Worm (Caenorhabditis elegans): ENCODE data around the gene klp-6.
"Not testable (repeated sequence)": the region's sequence is repeated elsewhere in the genome, so short reads cannot be mapped to it uniquely, and the experiment has no call there.

klp-6 gene

ce11 chrIII:5053541-5053940, 22.8 kb downstream of the klp-6 start, which contains the start of gene C45G9.8:
Gene C45G9.8, minus strand, starts transcription at chrIII:5053641.
- TF ChIP-seq ceh-83 (GFP tag; optimal IDR thresholded peaks at IDR 0.05) (no peak), drap-1 (GFP tag; optimal IDR thresholded peaks at IDR 0.05) (no peak), tbx-8 (GFP tag; optimal IDR thresholded peaks at IDR 0.05) (no peak), M03D4.4 (tag; optimal IDR thresholded peaks at IDR 0.05) (no peak), ztf-11 (tag; optimal IDR thresholded peaks at IDR 0.05) (no peak), sem-2 (GFP tag; optimal IDR thresholded peaks at IDR 0.05) (no peak)

ce11 chrIII:5055709-5056108, 25.0 kb downstream of the klp-6 start, which contains the start of gene C45G9.9:
Gene C45G9.9, minus strand, starts transcription at chrIII:5055809.
- not testable (repeated sequence) for TF ChIP-seq unc-39 (tag; optimal IDR thresholded peaks at IDR 0.05); cnd-1 (tag; optimal IDR thresholded peaks at IDR 0.05); ham-2 (GFP tag; optimal IDR thresholded peaks at IDR 0.05)

- TF ChIP-seq ceh-39 (tag; optimal IDR thresholded peaks at IDR 0.05) (no peak), elt-3 (tag; optimal IDR thresholded peaks at IDR 0.05) (no peak), lin-32 (GFP tag; optimal IDR thresholded peaks at IDR 0.05) (no peak), ham-2 (GFP tag; optimal IDR thresholded peaks at IDR 0.05) (no peak), mep-1 (tag; optimal IDR thresholded peaks at IDR 0.05) (no peak), blmp-1 (tag; optimal IDR thresholded peaks at IDR 0.05) (no peak), tbx-8 (GFP tag; optimal IDR thresholded peaks at IDR 0.05) (no peak), nhr-76 (tag; optimal IDR thresholded peaks at IDR 0.05) (no peak), pha-4 (tag; optimal IDR thresholded peaks at IDR 0.05) (no peak), ces-1 (GFP tag; optimal IDR thresholded peaks at IDR 0.05) (no peak), zip-8 (tag; optimal IDR thresholded peaks at IDR 0.05) (no peak), ceh-43 (GFP tag; optimal IDR thresholded peaks at IDR 0.05) (no peak), sptf-1 (tag; optimal IDR thresholded peaks at IDR 0.05) (no peak), M03D4.4 (tag; optimal IDR thresholded peaks at IDR 0.05) (no peak), nhr-28 (tag; optimal IDR thresholded peaks at IDR 0.05) (no peak), unc-39 (tag; optimal IDR thresholded peaks at IDR 0.05) (no peak), cnd-1 (tag; optimal IDR thresholded peaks at IDR 0.05) (no peak), unc-120 (tag; optimal IDR thresholded peaks at IDR 0.05; ENCODE audit: poor library complexity, severe bottlenecking) (no peak), hlh-1 (tag; optimal IDR thresholded peaks at IDR 0.05) (no peak), flh-1 (GFP tag; optimal IDR thresholded peaks at IDR 0.05) (no peak)
These were observed 31.1 kb downstream of the klp-6 start, which contains the start of gene C45G9.10 for ce11 chrIII:5061798-5062197. Gene C45G9.10, minus strand, starts transcription at chrIII:5061898.

ce11 chrIII:5062406-5062805, 31.7 kb downstream of the klp-6 start, which contains the start of gene C45G9.4:
Gene C45G9.4, plus strand, starts transcription at chrIII:5062706.
- TF ChIP-seq unc-62 (GFP tag; optimal IDR thresholded peaks at IDR 0.05); lin-13 (tag; optimal IDR thresholded peaks at IDR 0.05); nhr-28 (tag; optimal IDR thresholded peaks at IDR 0.05): not testable (repeated sequence)

- peak; percentile 36 for TF ChIP-seq ceh-83 (GFP tag; optimal IDR thresholded peaks at IDR 0.05)
- no peak for TF ChIP-seq ham-2 (GFP tag; optimal IDR thresholded peaks at IDR 0.05)
- TF ChIP-seq ces-1 (GFP tag; optimal IDR thresholded peaks at IDR 0.05): peak; percentile 82
- TF ChIP-seq mep-1 (tag; optimal IDR thresholded peaks at IDR 0.05): peak; percentile 59
- no peak for TF ChIP-seq nhr-76 (tag; optimal IDR thresholded peaks at IDR 0.05)
- peak; percentile 16 for TF ChIP-seq hlh-1 (tag; optimal IDR thresholded peaks at IDR 0.05)
- TF ChIP-seq lin-32 (GFP tag; optimal IDR thresholded peaks at IDR 0.05): peak; percentile 39
- no peak for TF ChIP-seq ztf-11 (tag; optimal IDR thresholded peaks at IDR 0.05)
- no peak for TF ChIP-seq M03D4.4 (tag; optimal IDR thresholded peaks at IDR 0.05)
These were observed 38.0 kb downstream of the klp-6 start, which contains the start of the genes C45G9.11 and C45G9.2 for ce11 chrIII:5068675-5069233. Gene C45G9.11, minus strand, starts transcription at chrIII:5068725. Gene C45G9.2, plus strand, starts transcription at chrIII:5069066.

- TF ChIP-seq drap-1 (GFP tag; optimal IDR thresholded peaks at IDR 0.05) (no peak), mls-2 (tag; optimal IDR thresholded peaks at IDR 0.05) (no peak), sptf-1 (tag; optimal IDR thresholded peaks at IDR 0.05) (no peak), tbx-8 (GFP tag; optimal IDR thresholded peaks at IDR 0.05) (no peak), mab-5 (tag; optimal IDR thresholded peaks at IDR 0.05) (no peak), elt-3 (tag; optimal IDR thresholded peaks at IDR 0.05) (no peak), nhr-76 (tag; optimal IDR thresholded peaks at IDR 0.05) (no peak), bed-3 (GFP tag; optimal IDR thresholded peaks at IDR 0.05) (no peak), sem-2 (GFP tag; optimal IDR thresholded peaks at IDR 0.05) (no peak)
These were observed 40.8 kb downstream of the klp-6 start, which contains the start of gene C45G9.12 for ce11 chrIII:5071509-5071908. Gene C45G9.12, minus strand, starts transcription at chrIII:5071609.
